Comparison of ENCODE assay signal across 1 fruit fly cellular context in genomic region chr3L:20002482-20003234, dm6.
TF ChIP-seq lines count a peak whose summit lies in the region.

Gene CG7668, plus strand, starts transcription at chr3L:20002736.

TF ChIP-seq in whole organism, embryonic, 481 proteins besides CTCF, POLR2A, EP300 and RAD21 (continued from another document):
- TF ChIP-seq CG2199 (GFP tag; IDR thresholded peaks at IDR 0.05; lab: Robert Waterston, UW) (peak; percentile 76; the same call in 1 of the 3 replicates), CG3281 (GFP tag; optimal IDR thresholded peaks at IDR 0.05; lab: Kevin White, UChicago) (peak; percentile 91), CG4617 (GFP tag; optimal IDR thresholded peaks at IDR 0.05; lab: Kevin White, UChicago; ENCODE audit: borderline replicate concordance) (peak; percentile 85), Ssrp (tag; optimal IDR thresholded peaks at IDR 0.05; lab: Kevin White, UChicago) (peak; percentile 87), Stat92E (GFP tag; optimal IDR thresholded peaks at IDR 0.05; lab: Kevin White, UChicago) (peak in 1 of 3 experiments; percentile 79), da (GFP tag; optimal IDR thresholded peaks at IDR 0.05; lab: Kevin White, UChicago) (peak; percentile 53), dm (GFP tag; optimal IDR thresholded peaks at IDR 0.05; lab: Kevin White, UChicago) (peak; percentile 78), unpg (GFP tag; optimal IDR thresholded peaks at IDR 0.05; lab: Kevin White, UChicago) (peak; percentile 95), pfk (GFP tag; optimal IDR thresholded peaks at IDR 0.05; lab: Kevin White, UChicago) (peak; percentile 47), vvl (GFP tag; IDR thresholded peaks at IDR 0.05; lab: Robert Waterston, UW) (peak; percentile 98), Gug (GFP tag; IDR thresholded peaks at IDR 0.05; lab: Robert Waterston, UW) (peak; percentile 79; the same call in 3 of the 4 replicates), emc (GFP tag; optimal IDR thresholded peaks at IDR 0.05; lab: Kevin White, UChicago) (peak; percentile 68), ac (GFP tag; optimal IDR thresholded peaks at IDR 0.05; lab: Kevin White, UChicago) (peak; percentile 57), CG15011 (GFP tag; optimal IDR thresholded peaks at IDR 0.05; lab: Kevin White, UChicago) (peak; percentile 70), Med (GFP tag; lab: Kevin White, UChicago) (peak; percentile 97), CG9215 (GFP tag; IDR thresholded peaks at IDR 0.05; lab: Robert Waterston, UW) (no peak), phol (tag; optimal IDR thresholded peaks at IDR 0.05; lab: Kevin White, UChicago) (peak; percentile 93), CG11456 (GFP tag; IDR thresholded peaks at IDR 0.05; lab: Robert Waterston, UW) (no peak), cad (GFP tag; optimal IDR thresholded peaks at IDR 0.05; lab: Kevin White, UChicago) (no peak), Myb (GFP tag; optimal IDR thresholded peaks at IDR 0.05; lab: Kevin White, UChicago) (peak; percentile 63), CG11696 (GFP tag; IDR thresholded peaks at IDR 0.05; lab: Robert Waterston, UW) (peak; percentile 87), CG8281 (tag; optimal IDR thresholded peaks at IDR 0.05; lab: Kevin White, UChicago) (peak; percentile 76), Bdp1 (GFP tag; optimal IDR thresholded peaks at IDR 0.05; lab: Kevin White, UChicago) (peak; percentile 75), CG1602 (GFP tag; optimal IDR thresholded peaks at IDR 0.05; lab: Kevin White, UChicago) (peak; percentile 92), pb (GFP tag; optimal IDR thresholded peaks at IDR 0.05; lab: Kevin White, UChicago) (peak; percentile 47), CG7987 (GFP tag; optimal IDR thresholded peaks at IDR 0.05; lab: Kevin White, UChicago) (peak; percentile 86), kni (GFP tag; optimal IDR thresholded peaks at IDR 0.05; lab: Kevin White, UChicago) (peak; percentile 77), Oaz (GFP tag; IDR thresholded peaks at IDR 0.05; lab: Robert Waterston, UW) (peak; percentile 84; the same call in 1 of the 2 replicates), CG1024 (GFP tag; IDR thresholded peaks at IDR 0.05; lab: Robert Waterston, UW) (peak; percentile 87), Blimp-1 (GFP tag; optimal IDR thresholded peaks at IDR 0.05; lab: Kevin White, UChicago) (peak; percentile 83), CoRest (tag; optimal IDR thresholded peaks at IDR 0.05; lab: Kevin White, UChicago) (peak; percentile 92), nau (GFP tag; optimal IDR thresholded peaks at IDR 0.05; lab: Kevin White, UChicago) (peak; percentile 78), CG7372 (GFP tag; IDR thresholded peaks at IDR 0.05; lab: Robert Waterston, UW) (peak; percentile 86), CG6683 (GFP tag; optimal IDR thresholded peaks at IDR 0.05; lab: Kevin White, UChicago) (peak; percentile 60), grn (GFP tag; optimal IDR thresholded peaks at IDR 0.05; lab: Kevin White, UChicago) (peak; percentile 28), br (optimal IDR thresholded peaks at IDR 0.05; lab: Kevin White, UChicago) (no peak), CG8944 (GFP tag; optimal IDR thresholded peaks at IDR 0.05; lab: Kevin White, UChicago) (peak; percentile 87), CG17359 (tag; optimal IDR thresholded peaks at IDR 0.05; lab: Kevin White, UChicago) (peak; percentile 93), BtbVII (GFP tag; optimal IDR thresholded peaks at IDR 0.05; lab: Kevin White, UChicago) (peak; percentile 87), CG3847 (GFP tag; IDR thresholded peaks at IDR 0.05; lab: Robert Waterston, UW) (peak; percentile 86), CG5953 (GFP tag; IDR thresholded peaks at IDR 0.05; lab: Robert Waterston, UW) (peak; percentile 82), gce (GFP tag; IDR thresholded peaks at IDR 0.05; lab: Robert Waterston, UW) (no peak; the same call in 2 of the 3 replicates), CG14441 (GFP tag; IDR thresholded peaks at IDR 0.05; lab: Robert Waterston, UW) (peak; percentile 91), Sox102F (GFP tag; optimal IDR thresholded peaks at IDR 0.05; lab: Kevin White, UChicago) (peak; percentile 93), gcm (GFP tag; optimal IDR thresholded peaks at IDR 0.05; lab: Kevin White, UChicago) (peak; percentile 93), sna (GFP tag; IDR thresholded peaks at IDR 0.05; lab: Robert Waterston, UW; ENCODE audit: partially characterized antibody) (peak; percentile 43), pzg (GFP tag; optimal IDR thresholded peaks at IDR 0.05; lab: Kevin White, UChicago) (peak; percentile 62), Dp (GFP tag; optimal IDR thresholded peaks at IDR 0.05; lab: Kevin White, UChicago) (peak; percentile 32), ci (GFP tag; IDR thresholded peaks at IDR 0.05; lab: Robert Waterston, UW) (peak; percentile 97; the same call in 2 of the 3 replicates), sob (GFP tag; IDR thresholded peaks at IDR 0.05; lab: Robert Waterston, UW) (peak; percentile 92; the same call in 1 of the 2 replicates), Sry-β (GFP tag; optimal IDR thresholded peaks at IDR 0.05; lab: Kevin White, UChicago) (peak; percentile 40), disco-r (GFP tag; optimal IDR thresholded peaks at IDR 0.05; lab: Kevin White, UChicago) (peak; percentile 81), CG7271 (tag; optimal IDR thresholded peaks at IDR 0.05; lab: Kevin White, UChicago) (peak; percentile 85), CG18599 (GFP tag; optimal IDR thresholded peaks at IDR 0.05; lab: Kevin White, UChicago) (peak; percentile 93), Nf-YB (GFP tag; optimal IDR thresholded peaks at IDR 0.05; lab: Kevin White, UChicago) (peak; percentile 80), Xbp1 (GFP tag; optimal IDR thresholded peaks at IDR 0.05; lab: Kevin White, UChicago) (peak; percentile 91), CG12744 (GFP tag; optimal IDR thresholded peaks at IDR 0.05; lab: Kevin White, UChicago) (peak; percentile 84), CG17829 (tag; optimal IDR thresholded peaks at IDR 0.05; lab: Kevin White, UChicago) (peak; percentile 93), tll (GFP tag; optimal IDR thresholded peaks at IDR 0.05; lab: Kevin White, UChicago) (no peak), E2f1 (GFP tag; IDR thresholded peaks at IDR 0.05; lab: Robert Waterston, UW) (peak; percentile 87), h (optimal IDR thresholded peaks at IDR 0.05; lab: Kevin White, UChicago) (no peak), CG18011 (GFP tag; optimal IDR thresholded peaks at IDR 0.05; lab: Kevin White, UChicago) (peak; percentile 75), CG17912 (GFP tag; optimal IDR thresholded peaks at IDR 0.05; lab: Kevin White, UChicago) (peak; percentile 39), bowl (GFP tag; IDR thresholded peaks at IDR 0.05; lab: Robert Waterston, UW) (peak; percentile 86), CG6765 (GFP tag; optimal IDR thresholded peaks at IDR 0.05; lab: Kevin White, UChicago) (peak; percentile 76), CG4424 (GFP tag; optimal IDR thresholded peaks at IDR 0.05; lab: Kevin White, UChicago) (peak; percentile 90), CG11085 (GFP tag; IDR thresholded peaks at IDR 0.05; lab: Robert Waterston, UW) (peak; percentile 86), BEAF-32 (GFP tag; optimal IDR thresholded peaks at IDR 0.05; lab: Kevin White, UChicago) (peak; percentile 54), zfh2 (GFP tag; optimal IDR thresholded peaks at IDR 0.05; lab: Kevin White, UChicago) (peak; percentile 77), ase (GFP tag; IDR thresholded peaks at IDR 0.05; lab: Robert Waterston, UW) (peak; percentile 77; the same call in 1 of the 3 replicates), exex (tag; optimal IDR thresholded peaks at IDR 0.05; lab: Kevin White, UChicago) (peak; percentile 71), CG2712 (tag; optimal IDR thresholded peaks at IDR 0.05; lab: Kevin White, UChicago) (peak; percentile 94), dan (GFP tag; IDR thresholded peaks at IDR 0.05; lab: Robert Waterston, UW) (no peak), Atf3 (GFP tag; optimal IDR thresholded peaks at IDR 0.05; lab: Kevin White, UChicago) (peak; percentile 79), CG7357 (GFP tag; IDR thresholded peaks at IDR 0.05; lab: Robert Waterston, UW) (peak; percentile 72), CG3838 (GFP tag; optimal IDR thresholded peaks at IDR 0.05; lab: Kevin White, UChicago) (peak; percentile 41), MTF-1 (GFP tag; optimal IDR thresholded peaks at IDR 0.05; lab: Kevin White, UChicago; ENCODE audit: borderline replicate concordance) (peak; percentile 55), CG4404 (GFP tag; IDR thresholded peaks at IDR 0.05; lab: Robert Waterston, UW) (no peak; the same call in 1 of the 2 replicates), NC2α (GFP tag; optimal IDR thresholded peaks at IDR 0.05; lab: Kevin White, UChicago) (peak; percentile 79), Rfx (GFP tag; IDR thresholded peaks at IDR 0.05; lab: Robert Waterston, UW) (no peak; the same call in 1 of the 2 replicates), ERR (GFP tag; optimal IDR thresholded peaks at IDR 0.05; lab: Kevin White, UChicago) (peak; percentile 65), NfI (GFP tag; optimal IDR thresholded peaks at IDR 0.05; lab: Kevin White, UChicago) (peak; percentile 89), Adf1 (GFP tag; IDR thresholded peaks at IDR 0.05; lab: Robert Waterston, UW) (peak; percentile 61), Dip3 (GFP tag; optimal IDR thresholded peaks at IDR 0.05; lab: Kevin White, UChicago) (peak; percentile 79), CG6654 (GFP tag; optimal IDR thresholded peaks at IDR 0.05; lab: Kevin White, UChicago) (peak; percentile 67), Dfd (GFP tag; optimal IDR thresholded peaks at IDR 0.05; lab: Kevin White, UChicago) (no peak), repo (GFP tag; optimal IDR thresholded peaks at IDR 0.05; lab: Kevin White, UChicago) (peak; percentile 73), bigmax (GFP tag; optimal IDR thresholded peaks at IDR 0.05; lab: Kevin White, UChicago) (no peak), CG32532 (GFP tag; IDR thresholded peaks at IDR 0.05; lab: Robert Waterston, UW) (peak; percentile 94), z (GFP tag; IDR thresholded peaks at IDR 0.05; lab: Robert Waterston, UW) (peak; percentile 55; the same call in 1 of the 3 replicates), zen (tag; optimal IDR thresholded peaks at IDR 0.05; lab: Kevin White, UChicago) (peak; percentile 91), usp (GFP tag; optimal IDR thresholded peaks at IDR 0.05; lab: Kevin White, UChicago) (no peak), nerfin-1 (tag; optimal IDR thresholded peaks at IDR 0.05; lab: Kevin White, UChicago) (peak; percentile 87), Bgb (GFP tag; IDR thresholded peaks at IDR 0.05; lab: Robert Waterston, UW; ENCODE audit: partially characterized antibody) (no peak), lilli (GFP tag; optimal IDR thresholded peaks at IDR 0.05; lab: Kevin White, UChicago) (peak; percentile 90), onecut (GFP tag; IDR thresholded peaks at IDR 0.05; lab: Robert Waterston, UW) (peak; percentile 83), CG6854 (GFP tag; optimal IDR thresholded peaks at IDR 0.05; lab: Kevin White, UChicago) (peak; percentile 83), Neu2 (GFP tag; optimal IDR thresholded peaks at IDR 0.05; lab: Kevin White, UChicago; ENCODE audit: borderline replicate concordance) (peak; percentile 8), CG2129 (GFP tag; IDR thresholded peaks at IDR 0.05; lab: Robert Waterston, UW; ENCODE audit: partially characterized antibody) (no peak), CG9932 (GFP tag; IDR thresholded peaks at IDR 0.05; lab: Robert Waterston, UW) (no peak; the same call in none of the 2 replicates), trh (GFP tag; optimal IDR thresholded peaks at IDR 0.05; lab: Kevin White, UChicago) (peak; percentile 82), CG14050 (GFP tag; IDR thresholded peaks at IDR 0.05; lab: Robert Waterston, UW) (peak; percentile 89), Fer1 (GFP tag; optimal IDR thresholded peaks at IDR 0.05; lab: Kevin White, UChicago) (peak; percentile 90), PHDP (tag; optimal IDR thresholded peaks at IDR 0.05; lab: Kevin White, UChicago) (peak; percentile 95), Ada2b (GFP tag; IDR thresholded peaks at IDR 0.05; lab: Robert Waterston, UW) (peak; percentile 93), inv (GFP tag; IDR thresholded peaks at IDR 0.05; lab: Robert Waterston, UW; ENCODE audit: partially characterized antibody) (no peak), oc (tag; optimal IDR thresholded peaks at IDR 0.05; lab: Kevin White, UChicago) (peak; percentile 92), nom (GFP tag; optimal IDR thresholded peaks at IDR 0.05; lab: Kevin White, UChicago) (peak; percentile 87), lov (optimal IDR thresholded peaks at IDR 0.05; lab: Kevin White, UChicago) (no peak), lov (GFP tag; IDR thresholded peaks at IDR 0.05; lab: Robert Waterston, UW) (peak; percentile 87), tio (GFP tag; optimal IDR thresholded peaks at IDR 0.05; lab: Kevin White, UChicago) (peak; percentile 82), CG7786 (GFP tag; optimal IDR thresholded peaks at IDR 0.05; lab: Kevin White, UChicago) (peak; percentile 80), danr (GFP tag; IDR thresholded peaks at IDR 0.05; lab: Robert Waterston, UW) (peak; percentile 77), ind (GFP tag; optimal IDR thresholded peaks at IDR 0.05; lab: Kevin White, UChicago) (peak; percentile 89), CG7745 (tag; optimal IDR thresholded peaks at IDR 0.05; lab: Kevin White, UChicago) (no peak), hkb (optimal IDR thresholded peaks at IDR 0.05; lab: Kevin White, UChicago) (no peak), hkb (GFP tag; IDR thresholded peaks at IDR 0.05; lab: Robert Waterston, UW) (peak; percentile 96), Lhr (GFP tag; optimal IDR thresholded peaks at IDR 0.05; lab: Kevin White, UChicago) (peak; percentile 82), CG10267 (tag; optimal IDR thresholded peaks at IDR 0.05; lab: Kevin White, UChicago) (peak; percentile 88), dysf (GFP tag; IDR thresholded peaks at IDR 0.05; lab: Robert Waterston, UW) (no peak; the same call in 2 of the 3 replicates), al (GFP tag; IDR thresholded peaks at IDR 0.05; lab: Robert Waterston, UW) (no peak; the same call in 1 of the 2 replicates)
TF ChIP-seq in whole organism, embryonic: peak in this region for 390.
